Worm (Caenorhabditis elegans) whole organism, early embryonic: ENCODE data around the gene F39E9.6.

ENCODE experiments used
- B0310.2 ChIP-seq: sonication (generic microtip); optimal IDR thresholded peaks from 2 replicates; lab custom pipeline; 2016; ENCODE audit warnings: mild to moderate bottlenecking, missing genetic modification characterization, missing compliant biosample characterization
- F13C5.2 ChIP-seq: sonication (generic microtip); optimal IDR thresholded peaks from 2 replicates; lab custom pipeline; 2017; ENCODE audit warnings: mild to moderate bottlenecking, missing genetic modification characterization, inconsistent platforms, missing compliant biosample characterization
- aly-1 ChIP-seq: sonication (generic microtip); optimal IDR thresholded peaks from 2 replicates; lab custom pipeline; 2016; ENCODE audit warnings: missing genetic modification characterization, missing compliant biosample characterization
- ama-1 ChIP-seq: fragments of 150-350 bp; optimal IDR thresholded peaks from 2 replicates; lab custom pipeline; 2014
- ceh-13 ChIP-seq: fragments of 200-800 bp; sonication (Bioruptor generic); optimal IDR thresholded peaks from 2 replicates; lab custom pipeline; 2018; ENCODE audit warnings: mild to moderate bottlenecking, missing genetic modification characterization, missing compliant biosample characterization
- ceh-36 ChIP-seq: sonication (generic microtip); optimal IDR thresholded peaks from 2 replicates; lab custom pipeline; 2016; ENCODE audit warnings: missing genetic modification characterization, inconsistent platforms, missing compliant biosample characterization
- ets-7 ChIP-seq: sonication (generic microtip); optimal IDR thresholded peaks from 2 replicates; lab custom pipeline; 2016; ENCODE audit warnings: missing genotype, missing genetic modification characterization, missing compliant biosample characterization
- flt-1 ChIP-seq: fragments of 200-800 bp; sonication (Bioruptor generic); IDR thresholded peaks from 2 replicates; pipeline ENCODE4 v1.3.6; 2022; ENCODE audit warnings: missing genetic modification characterization, missing compliant biosample characterization
- hmbx-1 ChIP-seq: sonication (generic microtip); optimal IDR thresholded peaks from 2 replicates; lab custom pipeline; 2016; ENCODE audit warnings: mild to moderate bottlenecking, missing genetic modification characterization, missing compliant biosample characterization
- hmg-4 ChIP-seq: fragments of 200-800 bp; sonication (Bioruptor generic); optimal IDR thresholded peaks from 2 replicates; lab custom pipeline; 2018; ENCODE audit warnings: mild to moderate bottlenecking, missing genetic modification characterization, missing compliant biosample characterization
- hnd-1 ChIP-seq: sonication (generic microtip); optimal IDR thresholded peaks from 2 replicates; lab custom pipeline; 2016; ENCODE audit warnings: missing genetic modification characterization, missing compliant biosample characterization
- pes-1 ChIP-seq: fragments of 200-800 bp; sonication (Bioruptor generic); IDR thresholded peaks from 2 replicates; pipeline ENCODE4 v1.3.6; 2022; ENCODE audit warnings: missing genetic modification reagents, missing genetic modification characterization, missing compliant biosample characterization
- scrt-1 ChIP-seq: fragments of 200-800 bp; sonication (Bioruptor generic); IDR thresholded peaks from 2 replicates; pipeline ENCODE4 v1.3.6; 2022; ENCODE audit warnings: missing genetic modification characterization, missing compliant biosample characterization
- sea-1 ChIP-seq: fragments of 200-800 bp; sonication (Bioruptor generic); conservative IDR thresholded peaks from 2 replicates; pipeline ENCODE4 v1.3.6; 2022; ENCODE audit warnings: missing genetic modification characterization, missing compliant biosample characterization
- tbx-11 ChIP-seq: fragments of 200-800 bp; sonication (Bioruptor generic); IDR thresholded peaks from 2 replicates; pipeline ENCODE4 v1.3.6; 2022; ENCODE audit warnings: missing genetic modification characterization, missing compliant biosample characterization
- tbx-37 ChIP-seq: fragments of 200-800 bp; sonication (Bioruptor generic); conservative IDR thresholded peaks from 2 replicates; pipeline ENCODE4 v1.3.6; 2022; ENCODE audit warnings: missing genetic modification reagents, missing genetic modification characterization, missing compliant biosample characterization
- tra-4 ChIP-seq: sonication (generic microtip); optimal IDR thresholded peaks from 2 replicates; lab custom pipeline; 2017; ENCODE audit warnings: missing genetic modification characterization, missing compliant biosample characterization

The F39E9.6 gene

DNA sequence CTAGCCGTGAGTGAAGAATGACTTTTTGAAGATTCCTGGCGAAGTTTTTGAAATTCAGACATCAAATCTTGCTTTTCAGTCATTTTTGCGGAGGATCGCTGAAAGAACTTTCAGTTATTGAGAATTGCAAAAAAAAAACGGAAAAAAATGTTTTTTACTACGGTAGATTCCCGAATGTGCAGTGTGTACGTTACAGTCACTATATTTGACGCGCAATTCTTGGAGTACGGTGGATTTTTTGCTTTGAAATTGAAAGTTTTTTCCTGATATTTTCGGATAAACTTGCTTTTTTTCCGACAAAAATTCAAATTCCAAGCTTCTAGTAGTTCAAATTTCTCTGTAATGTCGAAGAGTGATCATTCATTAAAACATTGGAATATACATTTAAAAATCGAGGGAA is 28.6 kb upstream of the F39E9.6 start, which contains the start of gene F14D2.11:
F14D2.11 (minus strand) TSS at position 101 of the 400 bp plus-strand sequence.
- TF ChIP-seq hmbx-1 (tag; lab: Kevin White, UChicago), result no peak
- TF ChIP-seq hmg-4 (GFP tag; lab: Kevin White, UChicago), result no peak
- no peak for TF ChIP-seq tbx-37 (GFP tag; lab: Robert Waterston, UW)
- TF ChIP-seq ama-1 (lab: Kevin White, UChicago), result no peak
- TF ChIP-seq B0310.2 (tag; lab: Kevin White, UChicago), result no peak
- no peak for TF ChIP-seq ets-7
- no peak for TF ChIP-seq aly-1 (tag; lab: Kevin White, UChicago)
- no peak for TF ChIP-seq F13C5.2 (tag; lab: Kevin White, UChicago)

DNA sequence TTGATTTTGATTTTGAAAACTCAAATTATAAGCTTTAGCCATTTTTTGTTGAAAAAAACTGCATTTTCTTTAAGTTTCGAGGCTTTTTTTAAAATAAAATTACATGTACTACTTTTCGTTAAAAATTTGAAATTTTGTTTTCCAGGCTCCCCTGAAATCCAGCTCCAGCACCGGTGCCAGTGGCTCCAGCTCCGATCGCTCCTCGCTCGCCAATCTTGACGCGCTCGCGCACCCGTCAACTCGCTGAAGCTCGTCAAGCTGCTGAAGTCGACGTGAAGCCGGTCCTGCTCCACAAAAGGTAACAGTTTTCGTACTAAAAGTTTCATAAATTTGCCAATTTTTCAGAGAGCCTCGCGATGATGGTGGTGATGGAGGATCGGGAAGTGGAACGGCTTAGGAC is 27.5 kb upstream of the F39E9.6 start:
- no peak for TF ChIP-seq sea-1
- no peak for TF ChIP-seq hnd-1
- TF ChIP-seq hmbx-1 (tag; lab: Kevin White, UChicago), result no peak
- TF ChIP-seq tbx-11 (GFP tag; lab: Robert Waterston, UW), result no peak
- TF ChIP-seq aly-1 (tag; lab: Kevin White, UChicago), result no peak
- TF ChIP-seq ama-1 (lab: Kevin White, UChicago), result no peak
- no peak for TF ChIP-seq hmg-4 (GFP tag; lab: Kevin White, UChicago)
- TF ChIP-seq ets-7, result no peak
- TF ChIP-seq scrt-1 (GFP tag; lab: Robert Waterston, UW), result no peak
- TF ChIP-seq pes-1, result no peak

DNA sequence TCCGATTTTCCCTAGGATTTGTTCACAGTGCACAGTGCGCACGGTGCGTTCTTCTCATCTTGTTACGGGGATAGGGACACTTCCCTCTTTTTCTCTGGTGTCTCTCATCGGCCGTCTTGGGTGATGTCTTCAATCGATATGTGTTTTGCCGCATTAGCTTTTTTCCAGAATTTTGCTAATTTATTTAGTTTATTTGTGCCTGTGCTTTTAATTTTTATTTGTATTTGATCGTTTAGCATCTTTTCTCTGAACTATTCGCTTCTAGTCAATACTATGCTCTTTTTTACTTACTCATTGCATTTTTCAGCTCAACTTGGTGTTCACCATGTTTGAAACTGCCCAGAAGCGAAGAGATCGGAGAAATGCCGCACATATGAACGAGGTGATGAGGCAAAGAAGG is 26.9 kb upstream of the F39E9.6 start, which contains the start of gene F14D2.5:
F14D2.5 (plus strand) TSS at position 301 of the 400 bp plus-strand sequence.
- TF ChIP-seq scrt-1 (GFP tag; lab: Robert Waterston, UW) (no peak), sea-1 (no peak), ceh-13 (GFP tag; lab: Kevin White, UChicago) (no peak), ets-7 (no peak), ceh-36 (no peak), tbx-11 (GFP tag; lab: Robert Waterston, UW) (no peak), flt-1 (GFP tag; lab: Robert Waterston, UW) (no peak), F13C5.2 (tag; lab: Kevin White, UChicago) (no peak), tbx-37 (GFP tag; lab: Robert Waterston, UW) (no peak), hnd-1 (no peak), ama-1 (lab: Kevin White, UChicago) (no peak), aly-1 (tag; lab: Kevin White, UChicago) (no peak), hmbx-1 (tag; lab: Kevin White, UChicago) (no peak), tra-4 (no peak), B0310.2 (tag; lab: Kevin White, UChicago) (no peak), hmg-4 (GFP tag; lab: Kevin White, UChicago) (no peak), pes-1 (no peak)

DNA sequence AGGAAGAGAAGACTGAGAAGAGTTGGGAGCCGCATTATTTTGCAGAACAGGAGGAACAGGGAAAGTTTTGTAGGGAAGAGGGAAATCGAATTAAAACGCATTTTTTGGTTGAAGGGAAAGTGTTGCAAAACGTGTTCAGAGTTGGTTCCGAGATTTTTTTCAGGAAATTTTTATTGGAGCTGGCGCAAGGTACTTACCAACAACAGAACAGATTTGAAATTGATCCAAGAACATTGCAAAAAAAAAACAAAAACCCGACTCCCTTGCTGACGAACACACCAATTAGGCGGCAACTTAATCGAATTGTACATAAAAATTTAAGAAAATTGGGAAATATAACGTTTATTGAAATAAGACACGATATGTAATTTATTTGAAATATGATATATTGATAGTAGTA is 25.2 kb upstream of the F39E9.6 start, which contains the start of gene F14D2.7:
F14D2.7 (minus strand) TSS at position 101 of the 400 bp plus-strand sequence.
- no peak for TF ChIP-seq ets-7
- TF ChIP-seq aly-1 (tag; lab: Kevin White, UChicago), result no peak
- TF ChIP-seq scrt-1 (GFP tag; lab: Robert Waterston, UW), result no peak
- no peak for TF ChIP-seq ama-1 (lab: Kevin White, UChicago)
- TF ChIP-seq sea-1, result no peak
- TF ChIP-seq flt-1 (GFP tag; lab: Robert Waterston, UW), result no peak

DNA sequence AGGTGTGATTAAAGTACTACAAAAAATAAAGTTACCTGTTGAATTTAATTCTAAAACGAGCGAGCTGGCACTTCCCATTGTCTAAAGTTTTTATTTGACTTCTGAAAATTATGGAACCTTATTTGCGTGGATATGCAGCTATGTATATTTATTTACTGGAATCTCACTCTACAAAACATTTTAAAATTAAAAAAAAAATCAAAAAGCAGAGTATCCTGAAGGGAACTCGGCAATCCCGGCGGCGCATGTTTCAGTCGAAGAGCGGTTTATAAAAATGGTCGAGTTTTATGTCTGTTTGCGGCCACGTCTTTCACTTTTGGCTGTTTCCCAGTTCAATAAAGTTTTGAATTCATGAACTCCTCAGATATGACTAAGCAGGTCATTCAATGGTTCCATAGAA is 23.7 kb upstream of the F39E9.6 start, which contains the start of gene F14D2.19:
F14D2.19 (minus strand) TSS at position 101 of the 400 bp plus-strand sequence.
- no peak for TF ChIP-seq tbx-37 (GFP tag; lab: Robert Waterston, UW)
- TF ChIP-seq sea-1, result no peak
- no peak for TF ChIP-seq hnd-1
- no peak for TF ChIP-seq flt-1 (GFP tag; lab: Robert Waterston, UW)
- TF ChIP-seq ceh-13 (GFP tag; lab: Kevin White, UChicago), result no peak
- no peak for TF ChIP-seq aly-1 (tag; lab: Kevin White, UChicago)
- no peak for TF ChIP-seq tra-4
- no peak for TF ChIP-seq F13C5.2 (tag; lab: Kevin White, UChicago)
- no peak for TF ChIP-seq ceh-36
- TF ChIP-seq hmbx-1 (tag; lab: Kevin White, UChicago), result no peak

DNA sequence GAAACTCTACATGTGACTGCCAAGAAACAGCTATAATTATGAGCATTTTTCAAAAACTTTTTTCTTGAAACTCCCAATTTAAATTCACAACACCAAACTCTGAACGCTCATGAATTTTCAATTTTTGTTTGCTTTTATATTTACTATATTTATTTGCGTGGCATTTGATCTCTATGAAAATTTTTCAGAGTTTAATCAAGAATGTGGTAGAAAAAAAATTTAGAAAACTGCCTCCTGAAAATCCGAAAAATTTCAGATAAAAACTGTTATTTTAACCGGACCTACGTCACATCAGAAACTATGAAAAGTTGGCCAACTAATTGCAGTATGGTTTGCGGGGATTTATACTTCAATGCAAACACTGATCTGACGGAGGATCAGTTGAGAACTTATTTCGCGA is 18.7 kb upstream of the F39E9.6 start, which contains the start of gene irld-27:
irld-27 (plus strand) TSS at position 301 of the 400 bp plus-strand sequence.
- TF ChIP-seq flt-1 (GFP tag; lab: Robert Waterston, UW) (no peak), ceh-13 (GFP tag; lab: Kevin White, UChicago) (no peak), hnd-1 (no peak), hmg-4 (GFP tag; lab: Kevin White, UChicago) (no peak), B0310.2 (tag; lab: Kevin White, UChicago) (no peak), F13C5.2 (tag; lab: Kevin White, UChicago) (no peak), aly-1 (tag; lab: Kevin White, UChicago) (no peak), tbx-11 (GFP tag; lab: Robert Waterston, UW) (no peak), ceh-36 (no peak), ets-7 (no peak), ama-1 (lab: Kevin White, UChicago) (no peak), hmbx-1 (tag; lab: Kevin White, UChicago) (no peak), sea-1 (no peak), scrt-1 (GFP tag; lab: Robert Waterston, UW) (no peak), tbx-37 (GFP tag; lab: Robert Waterston, UW) (no peak)

DNA sequence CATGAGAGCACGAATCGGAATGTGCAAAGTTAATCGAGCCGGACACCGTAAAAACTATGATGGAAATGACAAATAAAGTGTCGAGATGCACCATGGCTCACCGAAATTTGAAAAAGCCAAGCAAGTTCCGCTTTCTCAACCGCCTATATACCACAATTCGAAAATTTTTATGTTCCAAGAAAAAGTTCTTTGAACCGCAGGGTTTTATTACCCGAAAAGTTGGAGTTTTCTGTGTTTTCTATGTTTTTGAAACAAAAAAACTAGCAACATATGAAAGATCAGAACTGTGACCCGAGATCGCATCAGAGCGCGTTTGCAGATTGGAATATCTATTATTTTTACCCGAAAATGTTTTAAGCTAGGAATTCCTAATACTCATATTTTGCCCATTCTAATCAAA is 13.8 kb upstream of the F39E9.6 start, which contains the start of gene Y46D2A.3:
Y46D2A.3 (minus strand) TSS at position 101 of the 400 bp plus-strand sequence.
- TF ChIP-seq hnd-1 (no peak), tbx-11 (GFP tag; lab: Robert Waterston, UW) (no peak), ama-1 (lab: Kevin White, UChicago) (no peak), sea-1 (no peak), aly-1 (tag; lab: Kevin White, UChicago) (no peak), F13C5.2 (tag; lab: Kevin White, UChicago) (no peak), pes-1 (no peak), ets-7 (no peak), tbx-37 (GFP tag; lab: Robert Waterston, UW) (no peak), hmg-4 (GFP tag; lab: Kevin White, UChicago) (no peak), tra-4 (no peak), flt-1 (GFP tag; lab: Robert Waterston, UW) (no peak), ceh-13 (GFP tag; lab: Kevin White, UChicago) (no peak), ceh-36 (no peak), scrt-1 (GFP tag; lab: Robert Waterston, UW) (no peak), hmbx-1 (tag; lab: Kevin White, UChicago) (no peak), B0310.2 (tag; lab: Kevin White, UChicago) (no peak)
